Worm (Caenorhabditis elegans) whole organism, L3 larva: ENCODE measurements around the gene F44D12.19.

Experiments
- ZK546.5 ChIP-seq: sonication (generic microtip); optimal IDR thresholded peaks from 2 replicates; lab custom pipeline; 2017; ENCODE audit warnings: missing biosample characterization, missing genetic modification characterization
- aly-2 ChIP-seq: fragments of 150-350 bp; optimal IDR thresholded peaks from 2 replicates; lab custom pipeline; 2014; ENCODE audit warnings: missing biosample characterization, missing genetic modification characterization
- ceh-16 ChIP-seq: sonication (generic microtip); optimal IDR thresholded peaks from 2 replicates; lab custom pipeline; 2017; ENCODE audit warnings: missing biosample characterization, missing genetic modification characterization
- ceh-28 ChIP-seq: fragments of 150-350 bp; optimal IDR thresholded peaks from 2 replicates; lab custom pipeline; 2014; ENCODE audit warnings: missing biosample characterization, missing genetic modification reagents, missing genetic modification characterization
- ceh-82 ChIP-seq: fragments of 150-350 bp; optimal IDR thresholded peaks from 2 replicates; lab custom pipeline; 2014; ENCODE audit warnings: missing biosample characterization, missing genetic modification characterization
- egl-27 ChIP-seq: sonication (generic microtip); optimal IDR thresholded peaks from 4 replicates; lab custom pipeline; 2017; ENCODE audit warnings: missing biosample characterization, missing genetic modification reagents, missing genetic modification characterization
- egl-5 ChIP-seq: fragments of 150-350 bp; optimal IDR thresholded peaks from 2 replicates; lab custom pipeline; 2017; ENCODE audit warnings: missing biosample characterization, missing genetic modification reagents, missing genetic modification characterization, inconsistent platforms
- elt-2 ChIP-seq: sonication (generic microtip); optimal IDR thresholded peaks from 2 replicates; lab custom pipeline; 2016; ENCODE audit warnings: missing genetic modification reagents, mild to moderate bottlenecking, missing genetic modification characterization, missing compliant biosample characterization
- elt-3 ChIP-seq, 3 experiments: fragments of 150-350 bp in 1 of 3; sonication (generic microtip) in 2 of 3; optimal IDR thresholded peaks; 2 replicates in 2 of 3; 4 replicates in 1 of 3; lab custom pipeline; 2014 to 2017; ENCODE audit warnings: missing biosample characterization in 3 of 3, missing genetic modification characterization in 3 of 3
- fkh-2 ChIP-seq: fragments of 150-350 bp; optimal IDR thresholded peaks from 2 replicates; lab custom pipeline; 2014; ENCODE audit warnings: missing biosample characterization, missing genetic modification reagents, missing genetic modification characterization
- fos-1 ChIP-seq: fragments of 150-350 bp; optimal IDR thresholded peaks from 2 replicates; lab custom pipeline; 2014; ENCODE audit warnings: missing biosample characterization, missing genetic modification characterization
- hmg-11 ChIP-seq: sonication (generic microtip); optimal IDR thresholded peaks from 2 replicates; lab custom pipeline; 2016; ENCODE audit warnings: missing genetic modification characterization, missing compliant biosample characterization
- jun-1 ChIP-seq: fragments of 150-350 bp; optimal IDR thresholded peaks from 2 replicates; lab custom pipeline; 2014; ENCODE audit warnings: missing biosample characterization, missing genetic modification reagents, missing genetic modification characterization
- lin-15B ChIP-seq: fragments of 150-350 bp; optimal IDR thresholded peaks from 2 replicates; lab custom pipeline; 2014; ENCODE audit warnings: missing biosample characterization, missing genetic modification characterization
- lin-39 ChIP-seq: fragments of 150-350 bp; optimal IDR thresholded peaks from 2 replicates; lab custom pipeline; 2018; ENCODE audit warnings: missing biosample characterization, missing genetic modification reagents, missing genetic modification characterization
- lsy-12 ChIP-seq: sonication (generic microtip); optimal IDR thresholded peaks from 2 replicates; lab custom pipeline; 2016; ENCODE audit warnings: mild to moderate bottlenecking, missing genetic modification characterization, missing compliant biosample characterization
- nfya-1 ChIP-seq: sonication (generic microtip); optimal IDR thresholded peaks from 2 replicates; lab custom pipeline; 2017; ENCODE audit warnings: missing genetic modification characterization, mild to moderate bottlenecking, missing compliant biosample characterization, antibody characterized with exemption, moderate library complexity; ENCODE audit not compliant: insufficient read depth
- nhr-11 ChIP-seq: fragments of 150-350 bp; optimal IDR thresholded peaks from 2 replicates; lab custom pipeline; 2014; ENCODE audit warnings: missing biosample characterization, missing genetic modification characterization
- nhr-12 ChIP-seq: fragments of 150-350 bp; optimal IDR thresholded peaks from 2 replicates; lab custom pipeline; 2014; ENCODE audit warnings: missing biosample characterization, missing genetic modification characterization
- nhr-23 ChIP-seq: fragments of 150-350 bp; optimal IDR thresholded peaks from 2 replicates; lab custom pipeline; 2014; ENCODE audit warnings: missing biosample characterization, missing genetic modification reagents, missing genetic modification characterization
- nhr-237 ChIP-seq: fragments of 150-350 bp; optimal IDR thresholded peaks from 2 replicates; lab custom pipeline; 2014; ENCODE audit warnings: missing biosample characterization, missing genetic modification characterization
- nhr-25 ChIP-seq: sonication (generic microtip); optimal IDR thresholded peaks from 2 replicates; lab custom pipeline; 2017; ENCODE audit warnings: missing biosample characterization, missing genetic modification characterization
- nhr-28 ChIP-seq: fragments of 150-350 bp; optimal IDR thresholded peaks from 2 replicates; lab custom pipeline; 2014; ENCODE audit warnings: missing biosample characterization, missing genetic modification characterization
- nhr-43 ChIP-seq: sonication (generic microtip); optimal IDR thresholded peaks from 2 replicates; lab custom pipeline; 2016; ENCODE audit warnings: mild to moderate bottlenecking, missing genetic modification characterization, missing compliant biosample characterization; ENCODE audit not compliant: poor library complexity, severe bottlenecking
- nhr-67 ChIP-seq: fragments of 150-350 bp; optimal IDR thresholded peaks from 2 replicates; lab custom pipeline; 2014; ENCODE audit warnings: missing biosample characterization, missing genetic modification characterization
- nhr-77 ChIP-seq: fragments of 150-350 bp; optimal IDR thresholded peaks from 2 replicates; lab custom pipeline; 2014; ENCODE audit warnings: missing biosample characterization, missing genetic modification characterization
- pha-4 ChIP-seq: fragments of 150-350 bp; optimal IDR thresholded peaks from 2 replicates; lab custom pipeline; 2014; ENCODE audit warnings: missing biosample characterization, missing genetic modification reagents, missing genetic modification characterization
- skn-1 ChIP-seq: fragments of 150-350 bp; optimal IDR thresholded peaks from 2 replicates; lab custom pipeline; 2014; ENCODE audit warnings: missing biosample characterization, missing genetic modification characterization
- tbx-2 ChIP-seq: sonication (generic microtip); optimal IDR thresholded peaks from 2 replicates; lab custom pipeline; 2016; ENCODE audit warnings: mild to moderate bottlenecking, missing genetic modification characterization, missing compliant biosample characterization
- unc-62 ChIP-seq: fragments of 150-350 bp; sonication (generic microtip); optimal IDR thresholded peaks from 4 replicates; lab custom pipeline; 2014; ENCODE audit warnings: missing biosample characterization, missing genetic modification reagents, missing genetic modification characterization
- zag-1 ChIP-seq: fragments of 150-350 bp; optimal IDR thresholded peaks from 2 replicates; lab custom pipeline; 2014; ENCODE audit warnings: missing biosample characterization, missing genetic modification characterization
- ztf-11 ChIP-seq: fragments of 150-350 bp; optimal IDR thresholded peaks from 2 replicates; lab custom pipeline; 2014; ENCODE audit warnings: missing biosample characterization, missing genetic modification characterization

F44D12.19 gene

ce11 chrIV:10001748-10002147 is 19.6 kb upstream of the F44D12.19 start, which contains the start of gene C47E12.3:
Gene C47E12.3 (minus strand): TSS chrIV:10001848.
- no peak for TF ChIP-seq nhr-28 (tag; lab: Kevin White, UChicago)
- no peak for TF ChIP-seq jun-1 (tag; lab: Kevin White, UChicago)
- TF ChIP-seq egl-5 (tag; lab: Kevin White, UChicago), result no peak
- TF ChIP-seq ceh-82 (tag; lab: Kevin White, UChicago), result no peak

ce11 chrIV:10003372-10003771 is 18.0 kb upstream of the F44D12.19 start, which contains the start of the genes C47E12.2 and sars-1:
Gene C47E12.2 (minus strand): TSS chrIV:10003502.
Gene sars-1 (plus strand): TSS chrIV:10003726.
- TF ChIP-seq zag-1 (tag; lab: Kevin White, UChicago) (no peak), fkh-2 (tag; lab: Kevin White, UChicago) (no peak), skn-1 (tag; lab: Kevin White, UChicago) (no peak), egl-5 (tag; lab: Kevin White, UChicago) (peak; percentile 4), lin-15B (tag; lab: Kevin White, UChicago) (peak; percentile 43), nhr-12 (tag; lab: Kevin White, UChicago) (no peak), unc-62 (GFP tag; lab: Kevin White, UChicago) (no peak), hmg-11 (tag; lab: Kevin White, UChicago) (peak; percentile 42), nhr-28 (tag; lab: Kevin White, UChicago) (no peak), pha-4 (tag; lab: Kevin White, UChicago) (peak; percentile 49), nfya-1 (peak; percentile 48)

ce11 chrIV:10006792-10007191 is 14.6 kb upstream of the F44D12.19 start, which contains the start of gene C47E12.13:
Gene C47E12.13 (minus strand): TSS chrIV:10006892.
- no peak for TF ChIP-seq ceh-16 (tag; lab: Kevin White, UChicago)
- no peak for TF ChIP-seq hmg-11 (tag; lab: Kevin White, UChicago)
- no peak for TF ChIP-seq ceh-28 (tag; lab: Kevin White, UChicago)
- no peak for TF ChIP-seq nhr-67 (tag; lab: Kevin White, UChicago)
- TF ChIP-seq fos-1 (tag; lab: Kevin White, UChicago), result no peak

ce11 chrIV:10007758-10008157 is 13.6 kb upstream of the F44D12.19 start:
- no peak for TF ChIP-seq nfya-1
- TF ChIP-seq nhr-12 (tag; lab: Kevin White, UChicago), result no peak
- TF ChIP-seq elt-2 (tag; lab: Kevin White, UChicago), result no peak
- no peak for TF ChIP-seq nhr-237 (tag; lab: Kevin White, UChicago)
- TF ChIP-seq nhr-25 (tag; lab: Kevin White, UChicago), result peak; percentile 78
- no peak for TF ChIP-seq egl-27 (tag; lab: Kevin White, UChicago)
- no peak for TF ChIP-seq nhr-77
- no peak for TF ChIP-seq ZK546.5 (tag; lab: Kevin White, UChicago)
- TF ChIP-seq nhr-43 (tag; lab: Kevin White, UChicago), result peak; percentile 41
- TF ChIP-seq nhr-28 (tag; lab: Kevin White, UChicago), result no peak
- peak; percentile 63 for TF ChIP-seq pha-4 (tag; lab: Kevin White, UChicago)
- no peak for TF ChIP-seq fkh-2 (tag; lab: Kevin White, UChicago)
- no peak for TF ChIP-seq nhr-11 (tag; lab: Kevin White, UChicago)
- no peak for TF ChIP-seq lin-39
- peak; percentile 22 for TF ChIP-seq hmg-11 (tag; lab: Kevin White, UChicago)
- no peak for TF ChIP-seq zag-1 (tag; lab: Kevin White, UChicago)
- no peak for TF ChIP-seq ceh-16 (tag; lab: Kevin White, UChicago)
- TF ChIP-seq aly-2 (tag; lab: Kevin White, UChicago), result no peak
- TF ChIP-seq lsy-12 (tag; lab: Kevin White, UChicago), result no peak
- no peak for TF ChIP-seq tbx-2
- no peak for TF ChIP-seq ztf-11 (tag; lab: Kevin White, UChicago)
- TF ChIP-seq nhr-23 (tag; lab: Kevin White, UChicago), result peak; percentile 91
- TF ChIP-seq unc-62 (GFP tag; lab: Kevin White, UChicago), result no peak
- TF ChIP-seq elt-3 (tag; optimal IDR thresholded peaks at IDR 0.05; lab: Kevin White, UChicago), result no peak
- TF ChIP-seq, all 47 proteins: peak for 5

ce11 chrIV:10009536-10009935 is 11.8 kb upstream of the F44D12.19 start, which contains the start of gene magu-4:
Gene magu-4 (plus strand): TSS chrIV:10009753.
- TF ChIP-seq nhr-23 (tag; lab: Kevin White, UChicago), result peak; percentile 61
- TF ChIP-seq ceh-82 (tag; lab: Kevin White, UChicago), result no peak
- TF ChIP-seq nhr-11 (tag; lab: Kevin White, UChicago), result no peak
- TF ChIP-seq, all 47 proteins: peak for 1
